Worm (Caenorhabditis elegans) whole organism, early embryonic: ENCODE data around the gene sri-31.

Source experiments
- B0310.2 ChIP-seq: sonication (generic microtip); optimal IDR thresholded peaks from 2 replicates; lab custom pipeline; 2016; ENCODE audit warnings: mild to moderate bottlenecking, missing genetic modification characterization, missing compliant biosample characterization
- F13C5.2 ChIP-seq: sonication (generic microtip); optimal IDR thresholded peaks from 2 replicates; lab custom pipeline; 2017; ENCODE audit warnings: mild to moderate bottlenecking, missing genetic modification characterization, inconsistent platforms, missing compliant biosample characterization
- aly-1 ChIP-seq: sonication (generic microtip); optimal IDR thresholded peaks from 2 replicates; lab custom pipeline; 2016; ENCODE audit warnings: missing genetic modification characterization, missing compliant biosample characterization
- ama-1 ChIP-seq: fragments of 150-350 bp; optimal IDR thresholded peaks from 2 replicates; lab custom pipeline; 2014
- ceh-13 ChIP-seq: fragments of 200-800 bp; sonication (Bioruptor generic); optimal IDR thresholded peaks from 2 replicates; lab custom pipeline; 2018; ENCODE audit warnings: mild to moderate bottlenecking, missing genetic modification characterization, missing compliant biosample characterization
- ceh-36 ChIP-seq: sonication (generic microtip); optimal IDR thresholded peaks from 2 replicates; lab custom pipeline; 2016; ENCODE audit warnings: missing genetic modification characterization, inconsistent platforms, missing compliant biosample characterization
- ets-7 ChIP-seq: sonication (generic microtip); optimal IDR thresholded peaks from 2 replicates; lab custom pipeline; 2016; ENCODE audit warnings: missing genotype, missing genetic modification characterization, missing compliant biosample characterization
- flt-1 ChIP-seq: fragments of 200-800 bp; sonication (Bioruptor generic); IDR thresholded peaks from 2 replicates; pipeline ENCODE4 v1.3.6; 2022; ENCODE audit warnings: missing genetic modification characterization, missing compliant biosample characterization
- hmbx-1 ChIP-seq: sonication (generic microtip); optimal IDR thresholded peaks from 2 replicates; lab custom pipeline; 2016; ENCODE audit warnings: mild to moderate bottlenecking, missing genetic modification characterization, missing compliant biosample characterization
- hmg-4 ChIP-seq: fragments of 200-800 bp; sonication (Bioruptor generic); optimal IDR thresholded peaks from 2 replicates; lab custom pipeline; 2018; ENCODE audit warnings: mild to moderate bottlenecking, missing genetic modification characterization, missing compliant biosample characterization
- hnd-1 ChIP-seq: sonication (generic microtip); optimal IDR thresholded peaks from 2 replicates; lab custom pipeline; 2016; ENCODE audit warnings: missing genetic modification characterization, missing compliant biosample characterization
- pes-1 ChIP-seq: fragments of 200-800 bp; sonication (Bioruptor generic); IDR thresholded peaks from 2 replicates; pipeline ENCODE4 v1.3.6; 2022; ENCODE audit warnings: missing genetic modification reagents, missing genetic modification characterization, missing compliant biosample characterization
- scrt-1 ChIP-seq: fragments of 200-800 bp; sonication (Bioruptor generic); IDR thresholded peaks from 2 replicates; pipeline ENCODE4 v1.3.6; 2022; ENCODE audit warnings: missing genetic modification characterization, missing compliant biosample characterization
- sea-1 ChIP-seq: fragments of 200-800 bp; sonication (Bioruptor generic); conservative IDR thresholded peaks from 2 replicates; pipeline ENCODE4 v1.3.6; 2022; ENCODE audit warnings: missing genetic modification characterization, missing compliant biosample characterization
- tbx-11 ChIP-seq: fragments of 200-800 bp; sonication (Bioruptor generic); IDR thresholded peaks from 2 replicates; pipeline ENCODE4 v1.3.6; 2022; ENCODE audit warnings: missing genetic modification characterization, missing compliant biosample characterization
- tbx-37 ChIP-seq: fragments of 200-800 bp; sonication (Bioruptor generic); conservative IDR thresholded peaks from 2 replicates; pipeline ENCODE4 v1.3.6; 2022; ENCODE audit warnings: missing genetic modification reagents, missing genetic modification characterization, missing compliant biosample characterization
- tra-4 ChIP-seq: sonication (generic microtip); optimal IDR thresholded peaks from 2 replicates; lab custom pipeline; 2017; ENCODE audit warnings: missing genetic modification characterization, missing compliant biosample characterization

sri-31 gene

ce11 chrII:3068646-3069045 is 17.8 kb downstream of the sri-31 start:
- TF ChIP-seq aly-1 (tag; lab: Kevin White, UChicago) (no peak), hmg-4 (GFP tag; lab: Kevin White, UChicago) (no peak), ama-1 (lab: Kevin White, UChicago) (no peak), sea-1 (GFP tag; lab: Robert Waterston, UW) (no peak), ceh-13 (GFP tag; lab: Kevin White, UChicago) (no peak), scrt-1 (GFP tag; lab: Robert Waterston, UW) (no peak), flt-1 (no peak), F13C5.2 (tag; lab: Kevin White, UChicago) (no peak), tbx-11 (no peak), B0310.2 (no peak), hmbx-1 (tag; lab: Kevin White, UChicago) (no peak), tra-4 (tag; lab: Kevin White, UChicago) (no peak), ceh-36 (no peak), ets-7 (tag; lab: Kevin White, UChicago) (no peak), tbx-37 (GFP tag; lab: Robert Waterston, UW) (no peak), hnd-1 (tag; lab: Kevin White, UChicago) (no peak), pes-1 (GFP tag; lab: Robert Waterston, UW) (no peak)

- no peak for TF ChIP-seq scrt-1 (GFP tag; lab: Robert Waterston, UW)
- no peak for TF ChIP-seq ceh-36
- no peak for TF ChIP-seq ceh-13 (GFP tag; lab: Kevin White, UChicago)
- no peak for TF ChIP-seq hnd-1 (tag; lab: Kevin White, UChicago)
- TF ChIP-seq tbx-37 (GFP tag; lab: Robert Waterston, UW) = no peak
Observed at ce11 chrII:3070182-3070581, 19.4 kb downstream of the sri-31 start.

ce11 chrII:3071012-3071749 is 20.4 kb downstream of the sri-31 start, which contains the start of gene Y25C1A.7:
Gene Y25C1A.7, minus strand, starts transcription at chrII:3071062.
- TF ChIP-seq ceh-36 (no peak), B0310.2 (no peak), tbx-37 (GFP tag; lab: Robert Waterston, UW) (no peak), tra-4 (tag; lab: Kevin White, UChicago) (no peak), ceh-13 (GFP tag; lab: Kevin White, UChicago) (no peak), flt-1 (no peak), sea-1 (GFP tag; lab: Robert Waterston, UW) (no peak)

- peak; percentile 87 for TF ChIP-seq F13C5.2 (tag; lab: Kevin White, UChicago)
- no peak for TF ChIP-seq tbx-37 (GFP tag; lab: Robert Waterston, UW)
- peak; percentile 17 for TF ChIP-seq aly-1 (tag; lab: Kevin White, UChicago)
- TF ChIP-seq ama-1 (lab: Kevin White, UChicago) = no peak
- no peak for TF ChIP-seq hnd-1 (tag; lab: Kevin White, UChicago)
- TF ChIP-seq tbx-11 = 0 out of 2 replicates have a peak, but pooled peaks have one; percentile 13
- 0 out of 2 replicates have a peak, but pooled peaks have one; percentile 45 for TF ChIP-seq pes-1 (GFP tag; lab: Robert Waterston, UW)
- 0 out of 2 replicates have a peak, but pooled peaks have one; percentile 14 for TF ChIP-seq sea-1 (GFP tag; lab: Robert Waterston, UW)
- TF ChIP-seq hmg-4 (GFP tag; lab: Kevin White, UChicago) = peak; percentile 16
Observed at ce11 chrII:3076915-3077314, 26.1 kb downstream of the sri-31 start, which contains the start of gene Y25C1A.8. Gene Y25C1A.8, minus strand, starts transcription at chrII:3076959.

ce11 chrII:3078496-3078895 is 27.7 kb downstream of the sri-31 start, which contains the start of gene copb-1:
Gene copb-1, plus strand, starts transcription at chrII:3078796.
- TF ChIP-seq ama-1 (lab: Kevin White, UChicago) (no peak), hnd-1 (tag; lab: Kevin White, UChicago) (no peak), sea-1 (GFP tag; lab: Robert Waterston, UW) (no peak), scrt-1 (GFP tag; lab: Robert Waterston, UW) (no peak), ceh-13 (GFP tag; lab: Kevin White, UChicago) (no peak), tbx-37 (GFP tag; lab: Robert Waterston, UW) (no peak), ets-7 (tag; lab: Kevin White, UChicago) (no peak), pes-1 (GFP tag; lab: Robert Waterston, UW) (no peak), tbx-11 (no peak), ceh-36 (no peak)

- TF ChIP-seq aly-1 (tag; lab: Kevin White, UChicago) = no peak
- no peak for TF ChIP-seq tra-4 (tag; lab: Kevin White, UChicago)
- TF ChIP-seq ama-1 (lab: Kevin White, UChicago) = no peak
- TF ChIP-seq pes-1 (GFP tag; lab: Robert Waterston, UW) = no peak
- TF ChIP-seq ceh-36 = no peak
- no peak for TF ChIP-seq flt-1
- no peak for TF ChIP-seq hmbx-1 (tag; lab: Kevin White, UChicago)
- TF ChIP-seq tbx-11 = no peak
- TF ChIP-seq hmg-4 (GFP tag; lab: Kevin White, UChicago) = no peak
- no peak for TF ChIP-seq B0310.2
- no peak for TF ChIP-seq ets-7 (tag; lab: Kevin White, UChicago)
- TF ChIP-seq hnd-1 (tag; lab: Kevin White, UChicago) = no peak
- TF ChIP-seq F13C5.2 (tag; lab: Kevin White, UChicago) = no peak
- TF ChIP-seq ceh-13 (GFP tag; lab: Kevin White, UChicago) = no peak
- TF ChIP-seq sea-1 (GFP tag; lab: Robert Waterston, UW) = no peak
Observed at ce11 chrII:3087134-3087533, 36.3 kb downstream of the sri-31 start.

- TF ChIP-seq aly-1 (tag; lab: Kevin White, UChicago) (no peak), tra-4 (tag; lab: Kevin White, UChicago) (no peak), hmbx-1 (tag; lab: Kevin White, UChicago) (no peak), tbx-11 (no peak), ama-1 (lab: Kevin White, UChicago) (no peak), scrt-1 (GFP tag; lab: Robert Waterston, UW) (no peak), pes-1 (GFP tag; lab: Robert Waterston, UW) (no peak), tbx-37 (GFP tag; lab: Robert Waterston, UW) (no peak), B0310.2 (no peak), hmg-4 (GFP tag; lab: Kevin White, UChicago) (no peak), F13C5.2 (tag; lab: Kevin White, UChicago) (no peak), sea-1 (GFP tag; lab: Robert Waterston, UW) (no peak), flt-1 (no peak), ets-7 (tag; lab: Kevin White, UChicago) (no peak), hnd-1 (tag; lab: Kevin White, UChicago) (no peak), ceh-13 (GFP tag; lab: Kevin White, UChicago) (no peak), ceh-36 (no peak)
Observed at ce11 chrII:3091268-3091667, 40.5 kb downstream of the sri-31 start, which contains the start of gene srg-21. Gene srg-21, minus strand, starts transcription at chrII:3091368.
